Fruit fly (Drosophila melanogaster) whole organism, embryonic: ENCODE results near the gene CG13898.

Experiments
- Bgb ChIP-seq: fragments of 200-800 bp; sonication (Bioruptor generic); IDR thresholded peaks from 2 replicates; pipeline ENCODE4 v1.3.6; 2022; ENCODE audit warnings: missing biosample characterization, missing genetic modification characterization; ENCODE audit not compliant: partially characterized antibody
- CG11398 ChIP-seq: fragments of 200-800 bp; sonication (Bioruptor generic); optimal IDR thresholded peaks from 2 replicates; lab custom pipeline; 2016; ENCODE audit warnings: missing biosample characterization, missing genetic modification characterization
- CG11504 ChIP-seq: fragments of 200-800 bp; sonication (Bioruptor generic); optimal IDR thresholded peaks from 3 replicates; lab custom pipeline; 2019; ENCODE audit warnings: missing biosample characterization, mild to moderate bottlenecking, missing genetic modification characterization, moderate library complexity
- CG13287 ChIP-seq: fragments of 200-800 bp; sonication (Bioruptor generic); IDR thresholded peaks from 2 replicates; pipeline ENCODE4 v1.3.6; 2022; ENCODE audit warnings: missing biosample characterization, missing genetic modification characterization; ENCODE audit not compliant: partially characterized antibody
- CG14860 ChIP-seq: fragments of 200-800 bp; sonication (Bioruptor generic); IDR thresholded peaks from 3 replicates; pipeline ENCODE4 v1.3.6; 2022; ENCODE audit warnings: missing biosample characterization, missing genetic modification characterization; ENCODE audit not compliant: partially characterized antibody
- CG15479 ChIP-seq: fragments of 200-800 bp; sonication (Bioruptor generic); optimal IDR thresholded peaks from 3 replicates; lab custom pipeline; 2019; ENCODE audit warnings: missing biosample characterization, mild to moderate bottlenecking, missing genetic modification characterization, moderate library complexity
- CG16813 ChIP-seq: fragments of 200-800 bp; sonication (Bioruptor generic); IDR thresholded peaks from 3 replicates; pipeline ENCODE4 v1.3.6; 2022; ENCODE audit warnings: missing biosample characterization, missing genetic modification characterization; ENCODE audit not compliant: partially characterized antibody
- CG18262 ChIP-seq: fragments of 200-800 bp; optimal IDR thresholded peaks from 3 replicates; lab custom pipeline; 2019; ENCODE audit warnings: missing biosample characterization, mild to moderate bottlenecking, missing genetic modification characterization, moderate library complexity
- CG18764 ChIP-seq: fragments of 200-800 bp; sonication (Bioruptor generic); optimal IDR thresholded peaks from 3 replicates; lab custom pipeline; 2016; ENCODE audit warnings: missing biosample characterization, missing genetic modification characterization
- CG2116 ChIP-seq: fragments of 200-800 bp; sonication (Bioruptor generic); optimal IDR thresholded peaks from 3 replicates; lab custom pipeline; 2018; ENCODE audit warnings: missing biosample characterization, mild to moderate bottlenecking, missing genetic modification characterization
- CG2889 ChIP-seq: fragments of 200-800 bp; sonication (Bioruptor generic); IDR thresholded peaks from 3 replicates; pipeline ENCODE4 v1.3.6; 2022; ENCODE audit warnings: missing biosample characterization, missing genetic modification characterization
- CG3407 ChIP-seq: fragments of 200-800 bp; sonication (Bioruptor generic); optimal IDR thresholded peaks from 2 replicates; lab custom pipeline; 2018; ENCODE audit warnings: missing biosample characterization, mild to moderate bottlenecking, missing genetic modification characterization
- CG34224 ChIP-seq: fragments of 200-800 bp; sonication (Bioruptor generic); IDR thresholded peaks from 3 replicates; pipeline ENCODE4 v1.3.6; 2022; ENCODE audit warnings: missing biosample characterization, missing genetic modification characterization; ENCODE audit not compliant: partially characterized antibody
- CG42726 ChIP-seq: fragments of 200-800 bp; sonication (Bioruptor generic); IDR thresholded peaks from 2 replicates; pipeline ENCODE4 v1.3.6; 2022; ENCODE audit warnings: missing biosample characterization, missing genetic modification characterization; ENCODE audit not compliant: partially characterized antibody
- CG4707 ChIP-seq: fragments of 200-800 bp; sonication (Bioruptor generic); optimal IDR thresholded peaks from 2 replicates; lab custom pipeline; 2018; ENCODE audit warnings: missing biosample characterization, mild to moderate bottlenecking, missing genetic modification characterization, moderate library complexity
- CG4820 ChIP-seq: fragments of 200-800 bp; sonication (Bioruptor generic); optimal IDR thresholded peaks from 3 replicates; lab custom pipeline; 2016; ENCODE audit warnings: missing biosample characterization, missing genetic modification characterization
- CG6765 ChIP-seq: fragments of 200-800 bp; sonication (Bioruptor generic); optimal IDR thresholded peaks from 3 replicates; lab custom pipeline; 2017; ENCODE audit warnings: missing biosample characterization, mild to moderate bottlenecking, missing genetic modification characterization
- CG7839 ChIP-seq: fragments of 200-800 bp; sonication (Bioruptor generic); optimal IDR thresholded peaks from 3 replicates; lab custom pipeline; 2018; ENCODE audit warnings: missing biosample characterization, mild to moderate bottlenecking, missing genetic modification characterization, moderate library complexity
- CG7963 ChIP-seq: fragments of 200-800 bp; sonication (Bioruptor generic); IDR thresholded peaks from 3 replicates; pipeline ENCODE4 v1.3.6; 2022; ENCODE audit warnings: missing biosample characterization, missing genetic modification characterization; ENCODE audit not compliant: partially characterized antibody
- Doc3 ChIP-seq: fragments of 200-800 bp; sonication (Bioruptor generic); IDR thresholded peaks from 3 replicates; pipeline ENCODE4 v1.3.6; 2022; ENCODE audit warnings: missing biosample characterization, missing genetic modification characterization; ENCODE audit not compliant: partially characterized antibody
- Lpt ChIP-seq: fragments of >200 bp; optimal IDR thresholded peaks from 2 replicates; lab custom pipeline; 2018; ENCODE audit warnings: missing biosample characterization, missing genetic modification characterization
- Neu2 ChIP-seq: fragments of 200-800 bp; sonication (Bioruptor generic); optimal IDR thresholded peaks from 3 replicates; lab custom pipeline; 2016; ENCODE audit warnings: missing biosample characterization, missing genetic modification characterization, borderline replicate concordance
- Opbp ChIP-seq: fragments of 200-800 bp; sonication (Bioruptor generic); IDR thresholded peaks from 3 replicates; pipeline ENCODE4 v1.3.6; 2022; ENCODE audit warnings: missing biosample characterization, missing genetic modification characterization; ENCODE audit not compliant: partially characterized antibody
- Pdp1 ChIP-seq, 2 experiments: fragments of 200-800 bp; sonication (Bioruptor generic); optimal IDR thresholded peaks; 3 replicates each; lab custom pipeline; 2016; ENCODE audit warnings: missing biosample characterization in 2 of 2, missing genetic modification characterization in 2 of 2, mild to moderate bottlenecking in 1 of 2, moderate library complexity in 1 of 2
- Scr ChIP-seq: fragments of 200-800 bp; sonication (Bioruptor generic); IDR thresholded peaks from 2 replicates; pipeline ENCODE4 v1.3.6; 2022; ENCODE audit warnings: missing biosample characterization, missing genetic modification characterization; ENCODE audit not compliant: partially characterized antibody
- bbx ChIP-seq: fragments of 200-800 bp; sonication (Bioruptor generic); IDR thresholded peaks from 2 replicates; pipeline ENCODE4 v1.3.6; 2022; ENCODE audit warnings: missing biosample characterization, missing genetic modification characterization; ENCODE audit not compliant: partially characterized antibody
- cg ChIP-seq: fragments of 200-800 bp; sonication (Bioruptor generic); optimal IDR thresholded peaks from 3 replicates; lab custom pipeline; 2019; ENCODE audit warnings: missing biosample characterization, mild to moderate bottlenecking, missing genetic modification characterization, moderate library complexity
- crc ChIP-seq: fragments of 200-800 bp; sonication (Bioruptor generic); optimal IDR thresholded peaks from 2 replicates; lab custom pipeline; 2016; ENCODE audit warnings: missing biosample characterization, missing genetic modification characterization
- esg ChIP-seq: fragments of 200-800 bp; sonication (Bioruptor generic); conservative IDR thresholded peaks from 2 replicates; pipeline ENCODE4 v1.3.6; 2022; ENCODE audit warnings: missing biosample characterization, missing genetic modification characterization
- eve ChIP-seq, 2 experiments: fragments of >200 bp; optimal IDR thresholded peaks; 2 replicates each; lab custom pipeline; 2017; ENCODE audit warnings: missing biosample characterization in 2 of 2, missing genetic modification characterization in 2 of 2
- fu2 ChIP-seq: fragments of 200-800 bp; sonication (Bioruptor generic); optimal IDR thresholded peaks from 2 replicates; lab custom pipeline; 2016; ENCODE audit warnings: missing biosample characterization, missing genetic modification characterization
- hb ChIP-seq: fragments of 200-800 bp; sonication (Bioruptor generic); IDR thresholded peaks from 3 replicates; pipeline ENCODE4 v1.3.6; 2022; ENCODE audit warnings: missing biosample characterization, missing genetic modification characterization; ENCODE audit not compliant: partially characterized antibody
- luna ChIP-seq: fragments of 200-800 bp; sonication (Bioruptor generic); optimal IDR thresholded peaks from 2 replicates; lab custom pipeline; 2016; ENCODE audit warnings: missing biosample characterization, missing genetic modification characterization
- mirr ChIP-seq: fragments of 200-800 bp; sonication (Bioruptor generic); optimal IDR thresholded peaks from 3 replicates; lab custom pipeline; 2018; ENCODE audit warnings: missing biosample characterization, mild to moderate bottlenecking, missing genetic modification characterization
- mld ChIP-seq: fragments of 200-800 bp; sonication (Bioruptor generic); IDR thresholded peaks from 3 replicates; pipeline ENCODE4 v1.3.6; 2022; ENCODE audit warnings: missing biosample characterization, missing genetic modification characterization; ENCODE audit not compliant: partially characterized antibody
- nom ChIP-seq: fragments of 200-800 bp; sonication (Bioruptor generic); optimal IDR thresholded peaks from 2 replicates; lab custom pipeline; 2017; ENCODE audit warnings: missing biosample characterization, missing genetic modification characterization, mild to moderate bottlenecking, moderate library complexity, missing genetic modification reagents
- salm ChIP-seq: fragments of 200-800 bp; sonication (Bioruptor generic); optimal IDR thresholded peaks from 2 replicates; lab custom pipeline; 2018; ENCODE audit warnings: missing biosample characterization, mild to moderate bottlenecking, missing genetic modification characterization
- sens ChIP-seq: fragments of 200-800 bp; sonication (Bioruptor generic); peaks from one replicate; lab custom pipeline; 2016; ENCODE audit warnings: missing biosample characterization, missing genetic modification characterization
- sna ChIP-seq: fragments of 200-800 bp; sonication (Bioruptor generic); IDR thresholded peaks from 2 replicates; pipeline ENCODE4 v1.3.6; 2022; ENCODE audit warnings: missing biosample characterization, missing genetic modification characterization; ENCODE audit not compliant: partially characterized antibody
- sob ChIP-seq: fragments of 200-800 bp; sonication (Bioruptor generic); IDR thresholded peaks from 2 replicates; pipeline ENCODE4 v1.3.6; 2022; ENCODE audit warnings: missing biosample characterization, missing genetic modification characterization
- tap ChIP-seq: fragments of 200-800 bp; optimal IDR thresholded peaks from 3 replicates; lab custom pipeline; 2019; ENCODE audit warnings: missing biosample characterization, mild to moderate bottlenecking, missing genetic modification characterization, moderate library complexity
- ttk ChIP-seq: fragments of 200-800 bp; sonication (Bioruptor generic); IDR thresholded peaks from 2 replicates; pipeline ENCODE4 v2.1.2; 2022; ENCODE audit warnings: missing biosample characterization, missing genetic modification characterization
- unc-4 ChIP-seq: fragments of 200-800 bp; sonication (Bioruptor generic); IDR thresholded peaks from 2 replicates; pipeline ENCODE4 v1.3.6; 2022; ENCODE audit warnings: missing biosample characterization, missing genetic modification characterization; ENCODE audit not compliant: partially characterized antibody
- unpg ChIP-seq: fragments of 200-800 bp; sonication (Bioruptor generic); optimal IDR thresholded peaks from 3 replicates; lab custom pipeline; 2018; ENCODE audit warnings: missing biosample characterization, mild to moderate bottlenecking, missing genetic modification characterization, moderate library complexity
- vnd ChIP-seq: fragments of 200-800 bp; sonication (Bioruptor generic); IDR thresholded peaks from 3 replicates; pipeline ENCODE4 v1.3.6; 2022; ENCODE audit warnings: missing biosample characterization, missing genetic modification characterization; ENCODE audit not compliant: partially characterized antibody
- vvl ChIP-seq: fragments of 200-800 bp; sonication (Bioruptor generic); IDR thresholded peaks from 2 replicates; pipeline ENCODE4 v1.3.6; 2022; ENCODE audit warnings: missing biosample characterization, missing genetic modification characterization
- zen2 ChIP-seq: fragments of 200-800 bp; sonication (Bioruptor generic); IDR thresholded peaks from 3 replicates; pipeline ENCODE4 v1.3.6; 2022; ENCODE audit warnings: missing biosample characterization, missing genetic modification characterization; ENCODE audit not compliant: partially characterized antibody

CG13898 gene

dm6 chr3L:769107-769678, 34.7 kb downstream of the CG13898 start (continued):
- peak; percentile 20; the same call in 2 of the 3 replicates for TF ChIP-seq zen2
- TF ChIP-seq fu2, result no peak
- TF ChIP-seq CG42726, result peak; percentile 89
- no peak for TF ChIP-seq CG4820 (GFP tag; lab: Kevin White, UChicago)
- no peak for TF ChIP-seq salm
- peak; percentile 79 for TF ChIP-seq CG14860
- peak; percentile 8 for TF ChIP-seq nom (GFP tag; lab: Kevin White, UChicago)
- peak; percentile 87 for TF ChIP-seq CG16813
- TF ChIP-seq hb (GFP tag; lab: Robert Waterston, UW), result peak; percentile 28; the same call in 1 of the 3 replicates
- no peak for TF ChIP-seq CG18764 (GFP tag; lab: Kevin White, UChicago)
- peak; percentile 53 for TF ChIP-seq vvl (GFP tag; lab: Robert Waterston, UW)
- no peak for TF ChIP-seq CG7839 (tag; lab: Kevin White, UChicago)
- TF ChIP-seq CG2889 (GFP tag; lab: Robert Waterston, UW), result no peak
- no peak for TF ChIP-seq esg (GFP tag; lab: Robert Waterston, UW)
- peak; percentile 71 for TF ChIP-seq CG15479 (GFP tag; lab: Kevin White, UChicago)
- TF ChIP-seq Scr, result peak; percentile 72
- TF ChIP-seq tap (tag; lab: Kevin White, UChicago), result peak; percentile 11
- TF ChIP-seq unpg (GFP tag; lab: Kevin White, UChicago), result no peak
- peak; percentile 85 for TF ChIP-seq sens (GFP tag; lab: Kevin White, UChicago)
- peak; percentile 53; the same call in 1 of the 2 replicates for TF ChIP-seq CG13287 (GFP tag; lab: Robert Waterston, UW)
- no peak for TF ChIP-seq ttk (GFP tag; lab: Robert Waterston, UW)
- peak; percentile 88 for TF ChIP-seq mld (GFP tag; lab: Robert Waterston, UW)
- TF ChIP-seq CG11398 (GFP tag; lab: Kevin White, UChicago), result no peak
- TF ChIP-seq vnd (GFP tag; lab: Robert Waterston, UW), result peak; percentile 63
- no peak for TF ChIP-seq cg
- no peak for TF ChIP-seq CG6765 (GFP tag; lab: Kevin White, UChicago)
- no peak for TF ChIP-seq CG2116 (GFP tag; lab: Kevin White, UChicago)
- peak; percentile 38; the same call in 1 of the 2 replicates for TF ChIP-seq unc-4 (GFP tag; lab: Robert Waterston, UW)
- no peak for TF ChIP-seq crc
- TF ChIP-seq CG11504 (tag; lab: Kevin White, UChicago), result no peak
- TF ChIP-seq Neu2 (GFP tag; lab: Kevin White, UChicago), result no peak
- 0 out of 3 replicates have a peak, but pooled peaks have one; percentile 40 for TF ChIP-seq Doc3 (GFP tag; lab: Robert Waterston, UW)
- TF ChIP-seq luna, result no peak
- TF ChIP-seq CG7963, result peak; percentile 77; the same call in 2 of the 3 replicates
- TF ChIP-seq CG34224 (GFP tag; lab: Robert Waterston, UW), result peak; percentile 71
- no peak for TF ChIP-seq CG3407 (GFP tag; lab: Kevin White, UChicago)
- TF ChIP-seq Opbp (GFP tag; lab: Robert Waterston, UW), result peak; percentile 89
- TF ChIP-seq sna, result peak; percentile 49
- no peak for TF ChIP-seq eve (GFP tag; optimal IDR thresholded peaks at IDR 0.05; lab: Kevin White, UChicago)
- peak; percentile 0 for TF ChIP-seq CG4707 (GFP tag; lab: Kevin White, UChicago)
- peak in 1 of 2 experiments; percentile 28 for TF ChIP-seq Pdp1 (GFP tag; optimal IDR thresholded peaks at IDR 0.05; lab: Kevin White, UChicago)
- TF ChIP-seq Lpt (GFP tag; lab: Kevin White, UChicago), result no peak
- TF ChIP-seq sob, result peak; percentile 10; the same call in 1 of the 2 replicates
- TF ChIP-seq CG18262 (tag; lab: Kevin White, UChicago), result no peak
- TF ChIP-seq mirr (GFP tag; lab: Kevin White, UChicago), result no peak
- peak; percentile 80 for TF ChIP-seq bbx (GFP tag; lab: Robert Waterston, UW)
- peak; percentile 83 for TF ChIP-seq Bgb (GFP tag; lab: Robert Waterston, UW)
